Worm (Caenorhabditis elegans) whole organism, L4 larva: ENCODE results near the gene Y75B8A.8.

Experiments used
- Y48G9A.11 ChIP-seq: fragments of 200-800 bp; sonication (Bioruptor generic); IDR thresholded peaks from 2 replicates; pipeline ENCODE4 v1.3.6; 2022; ENCODE audit warnings: missing genetic modification reagents, missing genetic modification characterization, missing compliant biosample characterization
- Y5F2A.4 ChIP-seq: fragments of 200-800 bp; sonication (Bioruptor generic); optimal IDR thresholded peaks from 2 replicates; lab custom pipeline; 2018; ENCODE audit warnings: mild to moderate bottlenecking, missing genetic modification characterization, missing compliant biosample characterization
- ama-1 ChIP-seq: fragments of 150-350 bp; optimal IDR thresholded peaks from 2 replicates; lab custom pipeline; 2014; ENCODE audit warnings: inconsistent platforms, mixed read lengths
- arid-1 ChIP-seq: fragments of 200-800 bp; sonication (Bioruptor generic); conservative IDR thresholded peaks from 2 replicates; pipeline ENCODE4 v1.3.6; 2022; ENCODE audit warnings: missing genetic modification reagents, missing genetic modification characterization, missing compliant biosample characterization
- ceh-20 ChIP-seq: fragments of 200-800 bp; sonication (Bioruptor generic); IDR thresholded peaks from 2 replicates; pipeline ENCODE4 v1.3.6; 2022; ENCODE audit warnings: missing genetic modification reagents, missing genetic modification characterization, missing compliant biosample characterization
- ceh-32 ChIP-seq: sonication (generic microtip); optimal IDR thresholded peaks from 2 replicates; lab custom pipeline; 2016; ENCODE audit warnings: mild to moderate bottlenecking, missing genetic modification characterization, missing compliant biosample characterization; ENCODE audit not compliant: poor library complexity
- ceh-62 ChIP-seq: sonication (generic microtip); optimal IDR thresholded peaks from 2 replicates; lab custom pipeline; 2017; ENCODE audit warnings: missing biosample characterization, missing genetic modification characterization
- ceh-82 ChIP-seq: sonication (generic microtip); optimal IDR thresholded peaks from 2 replicates; lab custom pipeline; 2017; ENCODE audit warnings: missing biosample characterization, missing genetic modification characterization
- ces-1 ChIP-seq: fragments of 150-350 bp; sonication (generic microtip); optimal IDR thresholded peaks from 4 replicates; lab custom pipeline; 2014; ENCODE audit warnings: missing biosample characterization, missing genetic modification reagents, missing genetic modification characterization
- ctbp-1 ChIP-seq: fragments of 200-800 bp; sonication (Bioruptor generic); IDR thresholded peaks from 2 replicates; pipeline ENCODE4 v1.3.6; 2022; ENCODE audit warnings: missing genetic modification reagents, missing genetic modification characterization, missing compliant biosample characterization
- daf-16 ChIP-seq, 3 experiments: sonication (generic microtip); optimal IDR thresholded peaks; 2 replicates each; lab custom pipeline; 2016 to 2017; ENCODE audit warnings: missing genetic modification characterization in 3 of 3, missing genetic modification reagents in 3 of 3, mild to moderate bottlenecking in 2 of 3, missing compliant biosample characterization in 2 of 3, missing biosample characterization in 1 of 3, moderate library complexity in 1 of 3
- daf-19 ChIP-seq: fragments of 200-800 bp; sonication (Bioruptor generic); conservative IDR thresholded peaks from 2 replicates; pipeline ENCODE4 v1.3.6; 2022; ENCODE audit warnings: missing genetic modification characterization, missing compliant biosample characterization
- duxl-1 ChIP-seq: sonication (generic microtip); optimal IDR thresholded peaks from 2 replicates; lab custom pipeline; 2016; ENCODE audit warnings: mild to moderate bottlenecking, missing genetic modification characterization, moderate library complexity, missing compliant biosample characterization; ENCODE audit not compliant: poor library complexity
- egl-27 ChIP-seq: sonication (generic microtip); optimal IDR thresholded peaks from 3 replicates; lab custom pipeline; 2017; ENCODE audit warnings: missing biosample characterization, missing genetic modification reagents, missing genetic modification characterization
- fkh-10 ChIP-seq: fragments of 150-350 bp; optimal IDR thresholded peaks from 2 replicates; lab custom pipeline; 2014; ENCODE audit warnings: missing biosample characterization, missing genetic modification reagents, missing genetic modification characterization
- hmg-1.1 ChIP-seq: fragments of 200-800 bp; sonication (Bioruptor generic); IDR thresholded peaks from 2 replicates; pipeline ENCODE4 v1.3.6; 2022; ENCODE audit warnings: missing genetic modification reagents, missing genetic modification characterization, missing compliant biosample characterization
- jun-1 ChIP-seq: fragments of 150-350 bp; optimal IDR thresholded peaks from 2 replicates; lab custom pipeline; 2014; ENCODE audit warnings: missing biosample characterization, missing genetic modification reagents, missing genetic modification characterization
- lin-1 ChIP-seq: fragments of 200-800 bp; sonication (Bioruptor generic); IDR thresholded peaks from 2 replicates; pipeline ENCODE4 v1.3.6; 2022; ENCODE audit warnings: missing genetic modification reagents, missing genetic modification characterization, missing compliant biosample characterization
- lin-38 ChIP-seq: fragments of 200-800 bp; sonication (Bioruptor generic); IDR thresholded peaks from 2 replicates; pipeline ENCODE4 v1.3.6; 2022; ENCODE audit warnings: missing genetic modification reagents, missing genetic modification characterization, missing compliant biosample characterization
- lin-39 ChIP-seq: fragments of 150-350 bp; optimal IDR thresholded peaks from 2 replicates; lab custom pipeline; 2014; ENCODE audit warnings: missing biosample characterization, missing genetic modification reagents, missing genetic modification characterization
- lir-3 ChIP-seq: sonication (generic microtip); optimal IDR thresholded peaks from 2 replicates; lab custom pipeline; 2016; ENCODE audit warnings: mild to moderate bottlenecking, missing genetic modification characterization, missing compliant biosample characterization
- lsy-2 ChIP-seq, 2 experiments: fragments of 150-350 bp in 1 of 2; sonication (generic microtip) in 1 of 2; optimal IDR thresholded peaks; 2 replicates each; lab custom pipeline; 2014 to 2017; ENCODE audit warnings: missing biosample characterization in 2 of 2, missing genetic modification characterization in 2 of 2
- mxl-3 ChIP-seq: fragments of 200-800 bp; sonication (Bioruptor generic); optimal IDR thresholded peaks from 2 replicates; lab custom pipeline; 2018; ENCODE audit warnings: mild to moderate bottlenecking, missing genetic modification characterization, missing compliant biosample characterization
- nhr-25 ChIP-seq: sonication (generic microtip); optimal IDR thresholded peaks from 2 replicates; lab custom pipeline; 2017; ENCODE audit warnings: missing genetic modification characterization, mild to moderate bottlenecking, missing compliant biosample characterization, antibody characterized with exemption, moderate library complexity, borderline replicate concordance; ENCODE audit not compliant: insufficient read depth
- nhr-42 ChIP-seq: fragments of 200-800 bp; sonication (Bioruptor generic); IDR thresholded peaks from 2 replicates; pipeline ENCODE4 v1.3.6; 2022; ENCODE audit warnings: missing genetic modification characterization, missing compliant biosample characterization
- nhr-48 ChIP-seq: sonication (generic microtip); optimal IDR thresholded peaks from 2 replicates; lab custom pipeline; 2016; ENCODE audit warnings: mild to moderate bottlenecking, missing genetic modification characterization, missing compliant biosample characterization
- pha-4 ChIP-seq, 2 experiments: fragments of 150-350 bp in 1 of 2; fragments of 200-800 bp in 1 of 2; sonication (Bioruptor generic) in 1 of 2; IDR thresholded peaks in 1 of 2; optimal IDR thresholded peaks in 1 of 2; 2 replicates each; pipeline versions ENCODE4 v1.3.6 to Lab custom; 2014 to 2022; ENCODE audit warnings: missing genetic modification characterization in 2 of 2, missing genetic modification reagents in 2 of 2, missing biosample characterization in 1 of 2, missing compliant biosample characterization in 1 of 2
- pqm-1 ChIP-seq: sonication (generic microtip); optimal IDR thresholded peaks from 2 replicates; lab custom pipeline; 2017; ENCODE audit warnings: missing biosample characterization, missing genetic modification characterization
- sdz-12 ChIP-seq: fragments of 200-800 bp; sonication (Bioruptor generic); optimal IDR thresholded peaks from 2 replicates; lab custom pipeline; 2018; ENCODE audit warnings: mild to moderate bottlenecking, missing genetic modification characterization, missing compliant biosample characterization
- skn-1 ChIP-seq: fragments of 150-350 bp; optimal IDR thresholded peaks from 2 replicates; lab custom pipeline; 2014; ENCODE audit warnings: missing biosample characterization, missing genetic modification characterization
- spr-1 ChIP-seq: sonication (generic microtip); optimal IDR thresholded peaks from 2 replicates; lab custom pipeline; 2016; ENCODE audit warnings: mild to moderate bottlenecking, missing genetic modification characterization, missing compliant biosample characterization
- tag-97 ChIP-seq: fragments of 200-800 bp; sonication (Bioruptor generic); IDR thresholded peaks from 2 replicates; pipeline ENCODE4 v1.3.6; 2022; ENCODE audit warnings: missing genetic modification characterization, missing compliant biosample characterization
- unc-62 ChIP-seq, 3 experiments: fragments of 150-350 bp in 1 of 3; sonication (generic microtip); optimal IDR thresholded peaks in 2 of 3; peaks in 1 of 3; 1 replicate in 1 of 3; 2 replicates in 2 of 3; lab custom pipeline; 2014 to 2017; ENCODE audit warnings: missing biosample characterization in 3 of 3, missing genetic modification characterization in 3 of 3, missing genetic modification reagents in 3 of 3, missing genotype in 1 of 3
- vab-7 ChIP-seq: fragments of 200-800 bp; sonication (Bioruptor generic); IDR thresholded peaks from 2 replicates; pipeline ENCODE4 v1.3.6; 2022; ENCODE audit warnings: missing genetic modification reagents, missing genetic modification characterization, missing compliant biosample characterization
- zag-1 ChIP-seq: fragments of 150-350 bp; optimal IDR thresholded peaks from 2 replicates; lab custom pipeline; 2014; ENCODE audit warnings: missing biosample characterization, missing genetic modification characterization
- ztf-11 ChIP-seq: fragments of 150-350 bp; optimal IDR thresholded peaks from 2 replicates; lab custom pipeline; 2014; ENCODE audit warnings: missing biosample characterization, missing genetic modification characterization

Gene Y75B8A.8

DNA sequence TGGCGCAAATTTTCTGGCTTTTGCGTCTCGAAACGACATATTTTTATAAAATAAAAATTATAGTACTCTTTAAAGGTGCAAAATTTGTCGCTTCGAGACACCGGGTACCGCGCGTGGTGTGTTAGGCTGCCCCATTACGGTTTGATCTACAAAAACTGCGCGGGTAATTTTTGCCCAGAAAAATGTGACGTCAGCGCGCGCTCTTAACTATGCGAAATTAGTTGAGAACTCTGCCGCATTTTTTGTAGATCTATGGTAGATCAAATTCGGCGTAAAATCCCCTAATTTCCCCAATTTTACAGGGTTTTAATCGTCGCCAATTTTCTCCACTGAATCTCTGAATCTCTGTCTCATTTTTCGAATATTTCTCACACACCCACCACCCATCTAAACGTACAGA lies at the start of gene Y75B8A.8:
Y75B8A.8 (plus strand) TSS at position 301 of the 400 bp plus-strand sequence.
- TF ChIP-seq nhr-42 (GFP tag; lab: Robert Waterston, UW) = no peak
- no peak for TF ChIP-seq fkh-10 (GFP tag; lab: Kevin White, UChicago)
- no peak for TF ChIP-seq lin-38 (GFP tag; lab: Robert Waterston, UW)
- TF ChIP-seq unc-62 (GFP tag; optimal IDR thresholded peaks at IDR 0.05 in 1 of 2; lab: Kevin White, UChicago) = no peak
- no peak for TF ChIP-seq unc-62 (tag; optimal IDR thresholded peaks at IDR 0.05; lab: Kevin White, UChicago)
- TF ChIP-seq mxl-3 = no peak
- TF ChIP-seq duxl-1 (tag; lab: Kevin White, UChicago) = no peak
- no peak for TF ChIP-seq egl-27 (tag; lab: Kevin White, UChicago)
- no peak for TF ChIP-seq ceh-62 (tag; lab: Kevin White, UChicago)
- no peak for TF ChIP-seq daf-19 (GFP tag; lab: Robert Waterston, UW)
- TF ChIP-seq skn-1 (tag; lab: Kevin White, UChicago) = no peak
- no peak for TF ChIP-seq ceh-82
- TF ChIP-seq ceh-20 (GFP tag; lab: Robert Waterston, UW) = no peak
- no peak for TF ChIP-seq lin-1 (GFP tag; lab: Robert Waterston, UW)
- TF ChIP-seq ztf-11 = no peak

DNA sequence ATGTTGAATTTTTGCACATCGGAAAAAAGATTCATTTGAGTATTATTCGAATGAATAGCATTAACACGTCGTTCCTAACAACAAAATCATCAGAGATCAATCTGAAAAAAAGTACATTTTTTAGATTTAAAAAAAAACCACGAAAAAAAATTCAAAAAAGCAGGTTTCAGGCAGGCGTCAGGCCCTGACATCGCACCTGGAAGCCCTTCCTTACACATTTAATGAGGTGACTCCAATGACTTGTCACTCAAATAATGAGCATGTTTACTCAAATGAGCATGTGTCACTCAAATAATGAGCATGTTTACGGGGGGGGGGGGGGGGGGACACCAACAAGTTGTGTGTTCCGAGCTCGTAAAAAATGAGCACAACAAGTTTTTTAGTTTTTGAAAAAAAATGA lies 42.2 kb upstream of the Y75B8A.8 start, which contains the start of gene lron-12:
lron-12 (minus strand) TSS at position 101 of the 400 bp plus-strand sequence.
- peak in 1 of 2 experiments; percentile 18 for TF ChIP-seq daf-16 (GFP tag; optimal IDR thresholded peaks at IDR 0.05; lab: Kevin White, UChicago)
- no peak for TF ChIP-seq daf-16 (tag; optimal IDR thresholded peaks at IDR 0.05; lab: Kevin White, UChicago)
- no peak for TF ChIP-seq pha-4 (GFP tag; IDR thresholded peaks at IDR 0.05; lab: Robert Waterston, UW)
- no peak for TF ChIP-seq pha-4 (tag; optimal IDR thresholded peaks at IDR 0.05; lab: Kevin White, UChicago)
- TF ChIP-seq ceh-32 (tag; lab: Kevin White, UChicago) = no peak
- TF ChIP-seq pqm-1 (tag; lab: Kevin White, UChicago) = no peak

DNA sequence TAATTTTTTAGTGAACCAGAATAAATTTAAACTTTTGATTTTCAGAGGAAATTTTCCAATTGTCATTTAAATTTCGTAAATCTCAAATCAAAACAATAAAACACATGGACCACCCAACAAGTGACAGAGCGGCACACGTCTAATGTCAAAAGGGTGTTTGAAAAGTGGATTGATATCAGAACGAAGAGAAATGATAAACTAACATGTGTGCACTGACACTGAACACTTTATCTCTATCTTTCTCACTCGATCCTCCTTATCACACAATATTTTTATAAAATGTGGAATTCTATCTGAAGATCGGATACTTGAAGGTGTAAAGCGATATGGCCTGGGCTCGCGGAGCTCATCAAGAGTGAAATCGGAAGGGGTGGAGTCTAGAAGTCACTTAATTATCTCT lies 40.9 kb upstream of the Y75B8A.8 start:
- no peak for TF ChIP-seq Y48G9A.11 (GFP tag; lab: Robert Waterston, UW)
- TF ChIP-seq Y5F2A.4 (GFP tag; lab: Kevin White, UChicago) = no peak
- no peak for TF ChIP-seq nhr-25

DNA sequence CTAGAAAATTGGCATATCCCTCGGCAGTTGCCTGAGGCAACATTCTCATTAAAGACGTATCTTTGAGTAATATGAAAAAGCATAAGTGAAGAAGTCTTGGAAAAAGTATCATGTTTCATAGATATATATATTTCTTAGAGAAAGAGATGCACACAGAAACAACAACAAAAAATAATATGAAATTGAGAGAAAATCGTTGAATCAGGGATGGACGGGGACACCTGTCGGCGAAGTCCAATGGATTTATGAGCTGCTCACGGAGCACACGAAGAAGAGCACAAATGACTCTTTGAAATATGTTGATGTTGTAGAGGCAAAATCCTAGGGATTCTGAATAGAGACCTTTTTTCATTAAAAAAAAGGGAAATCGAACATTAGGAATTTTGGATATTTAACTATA lies 39.4 kb upstream of the Y75B8A.8 start:
- TF ChIP-seq zag-1 (tag; lab: Kevin White, UChicago) = no peak
- peak in 1 of 2 experiments; percentile 94 for TF ChIP-seq unc-62 (GFP tag; optimal IDR thresholded peaks at IDR 0.05 in 1 of 2; lab: Kevin White, UChicago)
- no peak for TF ChIP-seq unc-62 (tag; optimal IDR thresholded peaks at IDR 0.05; lab: Kevin White, UChicago)

DNA sequence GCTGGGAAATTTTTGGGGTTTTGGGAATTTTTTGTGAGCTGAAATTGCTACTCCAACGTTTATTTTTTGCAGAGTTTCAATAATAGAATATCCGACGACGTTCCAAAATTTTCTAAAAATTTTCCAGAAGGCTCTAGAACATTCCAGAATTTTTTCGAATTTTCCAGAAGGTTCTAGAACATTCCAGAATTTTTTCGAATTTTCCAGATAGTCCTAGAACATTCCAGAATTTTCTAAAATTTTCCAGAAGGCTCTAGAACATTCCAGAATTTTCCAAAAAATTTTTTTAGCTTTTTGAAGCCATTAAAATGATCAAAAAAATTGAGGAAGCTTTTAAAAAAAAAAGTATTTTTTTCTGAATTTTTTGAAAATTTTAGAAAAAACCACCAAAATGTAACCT lies 37.1 kb upstream of the Y75B8A.8 start:
- TF ChIP-seq ctbp-1 (GFP tag; lab: Robert Waterston, UW) (no peak), ama-1 (lab: Kevin White, UChicago) (no peak), lir-3 (tag; lab: Kevin White, UChicago) (no peak), vab-7 (GFP tag; lab: Robert Waterston, UW) (no peak), tag-97 (GFP tag; lab: Robert Waterston, UW) (no peak), lin-39 (no peak), hmg-1.1 (GFP tag; lab: Robert Waterston, UW) (no peak), ces-1 (no peak), sdz-12 (GFP tag; lab: Kevin White, UChicago) (no peak), jun-1 (no peak), nhr-25 (no peak), skn-1 (tag; lab: Kevin White, UChicago) (no peak), arid-1 (GFP tag; lab: Robert Waterston, UW) (no peak), lsy-2 (tag; optimal IDR thresholded peaks at IDR 0.05; lab: Kevin White, UChicago) (no peak), nhr-48 (tag; lab: Kevin White, UChicago) (no peak), duxl-1 (tag; lab: Kevin White, UChicago) (no peak), spr-1 (no peak)
